Worm (Caenorhabditis elegans): ENCODE data around the gene dpl-1.

Gene dpl-1

DNA sequence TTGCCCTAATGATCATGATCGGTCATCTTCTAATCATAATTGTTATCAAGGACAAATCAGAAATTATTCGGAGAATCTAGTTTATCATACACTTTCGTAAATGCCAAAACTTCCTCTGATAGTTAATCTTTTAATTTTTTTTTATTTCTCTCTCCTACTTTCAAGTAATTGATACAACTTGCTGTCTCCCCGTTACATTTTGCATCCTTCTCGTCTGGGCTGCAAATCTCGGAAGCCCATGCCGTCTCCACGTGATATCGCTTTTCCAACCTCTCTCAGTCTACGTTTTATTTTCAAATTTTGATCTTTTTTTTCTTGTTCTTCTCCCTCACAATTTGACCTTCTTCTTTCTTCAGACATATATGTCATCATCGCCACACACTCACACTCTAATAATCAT, 8.7 kb upstream of the dpl-1 start, which contains the start of gene rhy-1 (continued):
- TF ChIP-seq egl-13 (tag; optimal IDR thresholded peaks at IDR 0.05) (no peak), unc-30 (tag; optimal IDR thresholded peaks at IDR 0.05) (no peak), ama-1 (optimal IDR thresholded peaks at IDR 0.05) (no peak), lin-35 (GFP tag; optimal IDR thresholded peaks at IDR 0.05) (no peak), zip-4 (GFP tag; optimal IDR thresholded peaks at IDR 0.05) (no peak), nhr-90 (tag; optimal IDR thresholded peaks at IDR 0.05; ENCODE audit: poor library complexity) (peak; percentile 53), nhr-77 (tag; optimal IDR thresholded peaks at IDR 0.05) (no peak)

DNA sequence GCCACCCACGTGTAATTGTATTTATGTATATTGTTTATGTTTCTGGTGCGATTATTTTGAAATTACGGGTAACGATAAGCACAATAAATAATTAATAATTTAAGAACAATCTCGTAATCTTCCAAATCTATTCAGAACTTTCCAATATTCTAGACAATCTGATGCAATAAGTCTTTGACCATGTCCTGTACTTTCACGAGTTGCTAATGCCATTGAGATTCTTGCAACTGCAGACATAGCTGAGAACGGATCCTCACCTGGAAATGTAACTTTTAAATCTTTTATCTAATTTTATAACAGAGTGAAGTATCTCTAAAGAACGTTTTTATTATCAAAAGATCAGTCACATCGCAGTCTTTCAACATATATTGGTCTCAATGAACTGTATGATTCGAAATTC, 6.4 kb upstream of the dpl-1 start:
- no peak for TF ChIP-seq hlh-4 (tag; optimal IDR thresholded peaks at IDR 0.05)
- TF ChIP-seq sox-4 (tag; optimal IDR thresholded peaks at IDR 0.05) = no peak
- no peak for TF ChIP-seq C16A3.4 (tag; optimal IDR thresholded peaks at IDR 0.05)
- TF ChIP-seq zag-1 (tag; optimal IDR thresholded peaks at IDR 0.05) = no peak
- TF ChIP-seq pag-3 (tag; optimal IDR thresholded peaks at IDR 0.05; ENCODE audit: borderline replicate concordance, insufficient read depth) = no peak
- no peak for TF ChIP-seq nhr-28 (tag; optimal IDR thresholded peaks at IDR 0.05)
- no peak for TF ChIP-seq fkh-4 (tag; optimal IDR thresholded peaks at IDR 0.05; ENCODE audit: borderline replicate concordance)
- TF ChIP-seq unc-30 (tag; optimal IDR thresholded peaks at IDR 0.05) = no peak

DNA sequence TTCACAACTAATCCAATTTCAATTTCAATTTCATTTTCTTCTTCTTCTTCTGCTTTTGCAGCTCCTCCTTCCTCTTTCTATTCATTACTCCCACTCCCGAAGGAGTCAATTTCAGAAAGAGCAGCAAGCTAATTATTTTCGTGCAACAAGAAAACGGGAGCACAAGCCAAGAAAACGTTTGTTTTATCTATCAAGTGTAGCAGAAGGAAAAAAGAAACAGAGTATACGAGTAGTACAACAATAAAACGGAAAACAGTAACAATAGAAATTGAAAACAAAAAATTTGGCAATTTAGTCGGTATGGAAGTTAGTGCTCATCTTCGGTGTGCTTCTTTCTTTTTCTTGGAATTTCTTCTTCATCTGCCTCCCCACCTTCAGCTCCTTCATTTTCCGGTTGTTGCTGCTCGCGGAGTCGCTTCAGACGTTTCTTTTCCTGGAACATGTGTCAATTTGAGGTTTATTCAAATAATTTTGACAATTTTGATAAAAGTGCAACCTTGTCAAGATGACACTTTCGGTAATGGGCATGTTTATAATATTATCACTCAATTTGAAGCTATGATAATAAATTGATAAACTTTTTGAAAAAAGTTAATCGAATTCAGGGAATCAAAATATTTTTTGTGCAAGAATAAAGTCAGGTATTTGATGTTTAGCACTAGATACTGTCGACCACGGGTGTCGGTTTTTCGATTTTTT, 3.8 kb upstream of the dpl-1 start, which contains the start of gene W07A12.8:
Gene W07A12.8 (minus strand): TSS at position 51 of the 699 bp plus-strand sequence.
- TF ChIP-seq unc-86 (tag; optimal IDR thresholded peaks at IDR 0.05) = no peak
- no peak for TF ChIP-seq fkh-8 (tag; optimal IDR thresholded peaks at IDR 0.05)
- no peak for TF ChIP-seq irx-1 (tag; optimal IDR thresholded peaks at IDR 0.05)
- no peak for TF ChIP-seq mab-9 (GFP tag; IDR thresholded peaks at IDR 0.05)
- no peak for TF ChIP-seq fkh-4 (tag; optimal IDR thresholded peaks at IDR 0.05; ENCODE audit: borderline replicate concordance)
- no peak for TF ChIP-seq rnt-1 (tag; optimal IDR thresholded peaks at IDR 0.05)

DNA sequence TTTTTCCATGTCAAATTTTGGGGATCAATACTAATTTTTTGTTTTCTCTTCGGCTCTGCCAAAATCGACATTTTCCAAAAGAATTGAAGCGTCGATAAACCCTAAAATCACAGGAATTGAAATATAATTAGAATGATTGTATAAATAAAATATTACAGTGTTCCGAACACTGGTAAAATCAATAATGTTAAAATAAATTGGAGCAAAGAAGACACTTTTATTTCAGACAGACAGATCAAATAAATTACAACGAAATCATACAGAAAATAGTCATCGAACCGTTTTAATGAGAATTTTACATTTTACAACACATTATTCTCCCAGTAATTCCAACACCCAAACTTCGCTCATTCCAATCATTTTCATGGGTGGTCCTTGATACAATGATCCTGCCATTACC, 2.0 kb upstream of the dpl-1 start, which contains the start of gene T23G7.3:
Gene T23G7.3 (minus strand): TSS at position 101 of the 400 bp plus-strand sequence.
- TF ChIP-seq unc-86 (tag; optimal IDR thresholded peaks at IDR 0.05) = no peak
- no peak for TF ChIP-seq egl-13 (tag; optimal IDR thresholded peaks at IDR 0.05)
- TF ChIP-seq skn-1 (tag; optimal IDR thresholded peaks at IDR 0.05) = no peak
- TF ChIP-seq fkh-8 (tag; optimal IDR thresholded peaks at IDR 0.05) = no peak
- TF ChIP-seq alr-1 (tag; optimal IDR thresholded peaks at IDR 0.05; ENCODE audit: borderline replicate concordance) = no peak
- no peak for TF ChIP-seq nhr-11 (tag; optimal IDR thresholded peaks at IDR 0.05)
- TF ChIP-seq ceh-88 (GFP tag; IDR thresholded peaks at IDR 0.05) = no peak
- no peak for TF ChIP-seq nhr-71 (tag; optimal IDR thresholded peaks at IDR 0.05)
- TF ChIP-seq lir-3 (tag; optimal IDR thresholded peaks at IDR 0.05; ENCODE audit: poor library complexity) = no peak
- TF ChIP-seq nhr-237 (tag; optimal IDR thresholded peaks at IDR 0.05) = no peak
- TF ChIP-seq ceh-63 (GFP tag; optimal IDR thresholded peaks at IDR 0.05) = no peak
- TF ChIP-seq ces-1 (GFP tag; optimal IDR thresholded peaks at IDR 0.05) = no peak
- no peak for TF ChIP-seq unc-62 (GFP tag; optimal IDR thresholded peaks at IDR 0.05)
- TF ChIP-seq fkh-4 (tag; optimal IDR thresholded peaks at IDR 0.05; ENCODE audit: borderline replicate concordance) = no peak
- TF ChIP-seq isw-1 (GFP tag; IDR thresholded peaks at IDR 0.05) = no peak
- no peak for TF ChIP-seq ztf-11 (tag; optimal IDR thresholded peaks at IDR 0.05)
- TF ChIP-seq lin-39 (tag; optimal IDR thresholded peaks at IDR 0.05) = no peak
- TF ChIP-seq mef-2 (tag; optimal IDR thresholded peaks at IDR 0.05) = no peak

DNA sequence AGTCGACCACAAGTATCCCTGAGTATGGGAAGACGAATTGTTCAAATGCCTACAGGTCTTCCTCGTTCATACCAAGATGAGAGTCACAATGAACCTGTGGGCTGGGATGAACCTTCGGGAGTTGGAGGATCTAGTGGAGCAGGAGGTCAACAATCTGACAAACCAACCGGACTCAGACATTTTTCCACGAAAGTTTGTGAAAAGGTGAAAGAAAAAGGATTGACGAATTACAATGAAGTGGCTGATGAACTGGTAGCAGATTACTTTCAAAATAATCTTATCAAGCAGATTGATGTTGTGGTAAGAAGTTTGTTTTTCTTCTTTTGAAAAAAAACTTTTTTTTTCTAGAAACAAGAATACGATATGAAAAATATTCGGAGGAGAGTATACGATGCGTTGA, 338 bp downstream of the dpl-1 start:
- TF ChIP-seq nhr-20 (tag; optimal IDR thresholded peaks at IDR 0.05) (no peak), isw-1 (GFP tag; IDR thresholded peaks at IDR 0.05) (no peak), rnt-1 (tag; optimal IDR thresholded peaks at IDR 0.05) (no peak), aha-1 (tag; optimal IDR thresholded peaks at IDR 0.05) (peak; percentile 66)
